Fruit fly (Drosophila melanogaster): ENCODE measurements around the gene Reph.
A peak's percentile ranks its signal among the peaks of the same experiment; 100 is the strongest.

Gene Reph

dm6 chr2L:3832249-3832675 is 28.9 kb downstream of the Reph start (continued):
- TF ChIP-seq sima (GFP tag; optimal IDR thresholded peaks at IDR 0.05) (peak; percentile 88), Dbx (GFP tag; IDR thresholded peaks at IDR 0.05) (peak; percentile 80), repo (GFP tag; optimal IDR thresholded peaks at IDR 0.05) (peak; percentile 95), amos (GFP tag; IDR thresholded peaks at IDR 0.05; ENCODE audit: partially characterized antibody) (peak; percentile 35; the same call in 1 of the 2 replicates), MTF-1 (GFP tag; optimal IDR thresholded peaks at IDR 0.05; ENCODE audit: borderline replicate concordance) (peak; percentile 94), tgo (GFP tag; IDR thresholded peaks at IDR 0.05) (peak; percentile 95), Dad (GFP tag; optimal IDR thresholded peaks at IDR 0.05) (peak; percentile 96), yki (optimal IDR thresholded peaks at IDR 0.05) (no peak), CG11695 (GFP tag; IDR thresholded peaks at IDR 0.05) (peak; percentile 93), mirr (GFP tag; optimal IDR thresholded peaks at IDR 0.05) (peak; percentile 74), MESR4 (GFP tag; optimal IDR thresholded peaks at IDR 0.05) (peak; percentile 61), tap (tag; optimal IDR thresholded peaks at IDR 0.05) (peak; percentile 96), run (tag; optimal IDR thresholded peaks at IDR 0.05) (peak; percentile 92), Bgb (GFP tag; IDR thresholded peaks at IDR 0.05; ENCODE audit: partially characterized antibody) (peak; percentile 26; the same call in 1 of the 2 replicates), ac (GFP tag; optimal IDR thresholded peaks at IDR 0.05) (peak; percentile 98), CG8359 (GFP tag; optimal IDR thresholded peaks at IDR 0.05; ENCODE audit: borderline replicate concordance) (peak; percentile 94), Atf3 (GFP tag; optimal IDR thresholded peaks at IDR 0.05) (peak; percentile 97), CG3838 (GFP tag; optimal IDR thresholded peaks at IDR 0.05) (peak; percentile 90), Ets65A (GFP tag) (peak; percentile 100), knrl (GFP tag; IDR thresholded peaks at IDR 0.05; ENCODE audit: partially characterized antibody) (no peak), gsb (GFP tag; IDR thresholded peaks at IDR 0.05) (peak; percentile 77), Med (GFP tag) (peak; percentile 99), CG17385 (GFP tag; optimal IDR thresholded peaks at IDR 0.05) (peak; percentile 90), CG18476 (GFP tag; optimal IDR thresholded peaks at IDR 0.05) (peak; percentile 93), CG4854 (GFP tag; optimal IDR thresholded peaks at IDR 0.05) (peak; percentile 94), nerfin-2 (GFP tag; IDR thresholded peaks at IDR 0.05; ENCODE audit: partially characterized antibody) (0 out of 2 replicates have a peak, but pooled peaks have one; percentile 33), lov (optimal IDR thresholded peaks at IDR 0.05) (no peak), lov (GFP tag; IDR thresholded peaks at IDR 0.05) (peak; percentile 98), CG17912 (GFP tag; optimal IDR thresholded peaks at IDR 0.05) (peak; percentile 86), Six4 (GFP tag; optimal IDR thresholded peaks at IDR 0.05) (peak; percentile 98), slp2 (GFP tag; optimal IDR thresholded peaks at IDR 0.05) (peak; percentile 99), CG15514 (GFP tag; optimal IDR thresholded peaks at IDR 0.05) (peak; percentile 76), Sry-δ (GFP tag; optimal IDR thresholded peaks at IDR 0.05) (peak; percentile 70), YL-1 (GFP tag; optimal IDR thresholded peaks at IDR 0.05) (peak; percentile 83), Awh (GFP tag; IDR thresholded peaks at IDR 0.05) (peak; percentile 97), CG10267 (tag; optimal IDR thresholded peaks at IDR 0.05) (peak; percentile 94), CG3726 (GFP tag; IDR thresholded peaks at IDR 0.05) (peak; percentile 95), ewg (GFP tag; optimal IDR thresholded peaks at IDR 0.05) (peak; percentile 96), BEAF-32 (GFP tag; optimal IDR thresholded peaks at IDR 0.05) (peak; percentile 3), gt (GFP tag; IDR thresholded peaks at IDR 0.05) (peak; percentile 93), CG10565 (GFP tag; optimal IDR thresholded peaks at IDR 0.05) (peak; percentile 92), CG1832 (GFP tag; optimal IDR thresholded peaks at IDR 0.05) (peak; percentile 1), CG7963 (GFP tag; IDR thresholded peaks at IDR 0.05; ENCODE audit: partially characterized antibody) (no peak), ken (GFP tag; IDR thresholded peaks at IDR 0.05) (peak; percentile 98), CG9609 (GFP tag; optimal IDR thresholded peaks at IDR 0.05) (peak; percentile 95), fd64A (GFP tag; optimal IDR thresholded peaks at IDR 0.05) (peak; percentile 97), caup (GFP tag; optimal IDR thresholded peaks at IDR 0.05; ENCODE audit: severe bottlenecking) (peak; percentile 91), da (GFP tag; optimal IDR thresholded peaks at IDR 0.05) (peak; percentile 92), trem (tag; optimal IDR thresholded peaks at IDR 0.05) (peak; percentile 96), CG12155 (GFP tag; optimal IDR thresholded peaks at IDR 0.05) (peak; percentile 93)
